Fruit fly (Drosophila melanogaster) whole organism, larva: Measurements from ENCODE around the gene meep.
"Not testable (repeated sequence)": the region's sequence is repeated elsewhere in the genome, so short reads cannot be mapped to it uniquely, and the experiment has no call there.

Experiments used
- noc ChIP-seq: fragments of 200-800 bp; sonication (Bioruptor generic); optimal IDR thresholded peaks from 3 replicates; lab custom pipeline; 2019; ENCODE audit warnings: missing biosample characterization, mild to moderate bottlenecking, missing genetic modification characterization, moderate library complexity

Gene meep

DNA sequence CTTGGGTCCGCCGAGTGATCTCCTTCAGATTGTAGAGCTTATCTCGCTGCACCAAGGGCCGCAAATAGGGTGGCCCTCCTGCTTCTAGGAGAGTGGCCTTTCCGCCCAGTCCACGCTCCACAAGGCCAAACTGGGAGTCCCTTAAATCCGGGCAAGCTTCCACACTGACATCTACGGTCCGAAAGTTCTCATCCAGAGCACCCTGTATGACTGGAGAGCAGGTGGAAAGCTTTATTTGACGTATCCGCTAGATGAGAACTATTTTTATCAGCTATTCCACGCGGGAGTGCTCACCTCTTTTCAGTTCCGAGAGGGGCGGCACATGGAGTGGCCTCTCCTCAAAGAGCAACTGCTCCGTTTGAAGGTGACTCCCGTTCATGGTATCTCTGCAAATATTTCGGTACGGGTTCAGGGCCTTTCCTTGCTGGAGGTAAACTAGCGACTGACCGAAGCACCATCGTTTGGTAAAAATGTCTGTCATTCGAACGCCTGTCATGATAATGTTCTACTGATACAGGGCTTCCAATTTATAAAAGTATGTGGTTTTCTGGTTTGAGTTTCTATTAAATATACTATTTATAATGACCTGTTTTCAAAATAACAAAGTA is at the start of gene meep:
Gene meep, minus strand, starts transcription at position 449 of the 608 bp plus-strand sequence.
- peak; percentile 19 for TF ChIP-seq noc (tag; lab: Kevin White, UChicago)

DNA sequence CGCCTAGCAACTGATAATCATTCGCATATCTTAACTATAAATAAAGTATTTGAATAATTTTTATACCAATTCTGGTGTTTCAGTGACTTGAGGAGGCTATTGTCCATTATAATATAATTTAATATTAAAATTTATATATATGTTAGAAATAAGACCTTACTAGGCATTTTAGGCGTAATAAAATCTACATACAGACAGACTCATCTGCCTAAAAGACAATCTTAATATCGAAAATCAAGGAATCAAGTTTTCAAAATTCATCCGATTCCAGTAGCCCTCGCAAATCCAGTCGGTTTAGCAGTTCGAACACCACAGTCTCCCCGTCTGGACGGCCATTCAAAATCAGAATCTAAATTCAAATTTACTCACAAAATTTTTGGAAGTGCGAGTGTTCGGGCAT is 48.9 kb upstream of the meep start, which contains the start of the genes CG9130 and CG9133:
Gene CG9130, plus strand, starts transcription at position 301 of the 400 bp plus-strand sequence.
Gene CG9133, plus strand, starts transcription at position 301 of the 400 bp plus-strand sequence.
- no peak for TF ChIP-seq noc (tag; lab: Kevin White, UChicago)

dm6 chr3L:1250396-1250795 is 47.6 kb upstream of the meep start, which contains the start of gene Bfc:
TSS of gene Bfc (plus strand) at chr3L:1250696.
- no peak for TF ChIP-seq noc (tag; lab: Kevin White, UChicago)

DNA sequence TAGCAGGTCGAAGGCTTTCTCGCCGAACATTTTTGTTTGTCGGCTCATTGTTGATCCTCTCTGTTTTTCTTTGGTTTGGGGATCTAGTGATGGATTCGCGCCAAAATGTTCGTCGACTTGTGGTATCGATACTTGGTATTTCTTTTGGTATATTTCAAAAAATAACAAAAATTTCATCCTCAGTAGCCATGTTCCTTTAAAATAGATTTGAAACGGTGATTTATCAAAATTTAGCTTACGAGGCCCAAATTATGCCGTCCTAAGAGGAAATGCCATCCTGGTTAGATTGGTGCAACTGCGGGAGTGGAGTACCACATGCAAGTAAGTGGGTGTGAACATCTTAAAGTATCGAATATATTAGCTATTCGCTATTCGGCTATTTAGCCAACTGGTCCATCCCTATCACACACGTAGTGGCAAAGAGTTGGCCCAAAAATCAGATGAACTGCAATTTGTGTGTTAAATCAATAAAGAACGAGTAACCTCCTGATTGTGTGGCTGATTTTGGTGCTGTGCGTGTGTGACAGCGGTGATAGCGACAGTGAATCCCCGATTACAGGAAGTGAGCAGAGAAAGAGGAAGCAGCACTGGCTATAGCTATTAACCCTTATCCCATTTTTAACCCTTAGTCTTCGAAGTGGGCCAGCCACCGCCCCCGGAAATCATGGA is 44.9 kb upstream of the meep start, which contains the start of the genes Psf1 and Sac1:
Gene Psf1, minus strand, starts transcription at position 51 of the 669 bp plus-strand sequence.
Gene Sac1, plus strand, starts transcription at position 191 of the 669 bp plus-strand sequence.
- TF ChIP-seq noc (tag; lab: Kevin White, UChicago): no peak

DNA sequence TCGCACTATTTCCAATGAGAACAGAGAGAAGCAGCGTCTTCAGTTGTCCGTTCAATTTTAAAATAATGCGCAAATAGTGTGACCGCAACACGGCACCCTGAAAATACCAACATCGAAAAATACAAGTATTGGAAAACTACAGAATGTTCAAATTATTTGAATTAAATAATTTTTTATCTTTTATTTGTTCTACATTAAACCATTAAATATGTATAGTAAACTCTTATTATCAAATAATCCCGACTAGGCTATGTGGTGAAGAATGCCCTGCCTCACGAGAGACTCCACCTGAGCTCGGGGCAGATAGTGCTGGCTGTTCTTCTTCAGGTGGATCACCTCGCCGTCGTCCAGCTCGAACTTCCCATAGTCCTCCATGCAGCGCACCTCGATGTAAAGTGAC is 44.0 kb upstream of the meep start, which contains the start of gene CG32318:
Gene CG32318, minus strand, starts transcription at position 101 of the 400 bp plus-strand sequence.
- not testable (repeated sequence) for TF ChIP-seq noc (tag; lab: Kevin White, UChicago)

DNA sequence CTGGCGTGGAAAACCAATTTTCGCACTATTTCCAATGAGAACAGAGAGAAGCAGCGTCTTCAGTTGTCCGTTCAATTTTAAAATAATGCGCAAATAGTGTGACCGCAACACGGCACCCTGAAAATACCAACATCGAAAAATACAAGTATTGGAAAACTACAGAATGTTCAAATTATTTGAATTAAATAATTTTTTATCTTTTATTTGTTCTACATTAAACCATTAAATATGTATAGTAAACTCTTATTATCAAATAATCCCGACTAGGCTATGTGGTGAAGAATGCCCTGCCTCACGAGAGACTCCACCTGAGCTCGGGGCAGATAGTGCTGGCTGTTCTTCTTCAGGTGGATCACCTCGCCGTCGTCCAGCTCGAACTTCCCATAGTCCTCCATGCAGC is 43.0 kb upstream of the meep start, which contains the start of gene Klp61F:
Gene Klp61F, minus strand, starts transcription at position 101 of the 400 bp plus-strand sequence.
- TF ChIP-seq noc (tag; lab: Kevin White, UChicago): not testable (repeated sequence)

DNA sequence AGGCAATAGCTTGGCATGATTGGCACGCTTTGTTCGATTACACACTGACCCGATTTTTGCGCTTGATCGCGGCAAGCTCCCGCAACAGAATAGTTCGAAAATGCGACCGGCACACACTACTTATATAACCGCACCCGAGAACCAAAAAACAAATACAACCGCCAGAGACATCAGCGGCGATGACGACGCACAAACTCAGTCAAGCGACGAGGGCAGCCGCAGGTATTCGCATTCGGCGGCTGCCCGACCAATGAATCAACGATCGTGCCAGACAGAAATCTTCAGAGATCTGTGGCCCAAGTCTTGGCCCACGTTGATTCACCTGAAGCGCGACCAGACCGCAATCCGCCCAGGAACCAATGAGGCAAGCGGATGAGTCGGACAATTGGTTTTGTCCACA is 35.4 kb upstream of the meep start, which contains the start of gene CG9192:
Gene CG9192, minus strand, starts transcription at position 101 of the 400 bp plus-strand sequence.
- TF ChIP-seq noc (tag; lab: Kevin White, UChicago): no peak

dm6 chr3L:1235426-1235825 is 32.6 kb upstream of the meep start, which contains the start of gene galene:
TSS of gene galene (plus strand) at chr3L:1235726.
- TF ChIP-seq noc (tag; lab: Kevin White, UChicago): no peak

DNA sequence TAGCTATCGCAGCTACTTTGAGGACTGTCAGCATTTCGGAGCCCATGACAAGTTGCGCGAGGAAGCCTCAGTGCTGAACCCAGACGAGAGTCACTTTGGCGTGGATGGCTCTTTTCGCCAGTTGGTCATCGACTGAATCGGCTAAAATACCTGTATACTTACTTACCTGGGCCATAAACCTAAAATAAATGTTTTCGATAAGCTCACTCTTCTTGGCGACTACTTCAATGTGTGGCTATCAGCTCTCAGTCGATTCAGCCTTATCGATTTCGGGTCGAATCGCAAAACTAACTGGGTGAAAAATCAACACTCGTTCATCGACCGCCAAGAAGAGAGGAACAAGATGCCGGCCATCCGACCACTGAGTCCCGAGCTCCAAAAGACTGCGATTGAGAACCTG is 31.0 kb upstream of the meep start, which contains the start of gene CG33966:
Gene CG33966, plus strand, starts transcription at position 301 of the 400 bp plus-strand sequence.
- TF ChIP-seq noc (tag; lab: Kevin White, UChicago): no peak

- no peak for TF ChIP-seq noc (tag; lab: Kevin White, UChicago)
Observed at dm6 chr3L:1232582-1232981, 29.7 kb upstream of the meep start, which contains the start of gene CG33965. TSS of gene CG33965 (plus strand) at chr3L:1232882.

- no peak for TF ChIP-seq noc (tag; lab: Kevin White, UChicago)
Observed at dm6 chr3L:1227303-1227797, 24.5 kb upstream of the meep start, which contains the start of gene LysS. TSS of gene LysS (plus strand) at chr3L:1227747.

- no peak for TF ChIP-seq noc (tag; lab: Kevin White, UChicago)
Observed at dm6 chr3L:1218596-1218995, 15.8 kb upstream of the meep start, which contains the start of gene LysP. TSS of gene LysP (minus strand) at chr3L:1218696.

DNA sequence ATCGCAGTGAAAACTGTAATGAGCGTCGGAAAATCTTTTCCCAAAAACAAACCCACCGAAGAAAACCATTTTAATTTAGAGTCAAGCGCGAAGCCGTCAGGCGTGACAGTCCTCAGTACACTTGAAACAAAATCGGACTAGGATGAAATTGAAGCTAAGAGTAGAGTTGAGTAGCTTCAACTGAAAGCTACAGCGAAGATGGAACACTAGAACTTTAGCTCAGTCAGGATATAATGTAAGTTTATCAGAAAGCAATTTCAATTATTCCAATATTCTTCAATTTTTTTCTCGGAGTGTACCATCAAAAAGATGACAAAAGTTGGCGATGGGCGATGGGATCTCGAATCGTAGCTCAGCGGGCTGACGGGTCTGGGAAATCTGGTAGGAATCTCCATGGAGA is 13.6 kb upstream of the meep start:
- no peak for TF ChIP-seq noc (tag; lab: Kevin White, UChicago)

dm6 chr3L:1212571-1212970 is 9.7 kb upstream of the meep start, which contains the start of gene LysE:
TSS of gene LysE (plus strand) at chr3L:1212827.
- TF ChIP-seq noc (tag; lab: Kevin White, UChicago): no peak

dm6 chr3L:1212113-1212512 is 9.3 kb upstream of the meep start:
- no peak for TF ChIP-seq noc (tag; lab: Kevin White, UChicago)

DNA sequence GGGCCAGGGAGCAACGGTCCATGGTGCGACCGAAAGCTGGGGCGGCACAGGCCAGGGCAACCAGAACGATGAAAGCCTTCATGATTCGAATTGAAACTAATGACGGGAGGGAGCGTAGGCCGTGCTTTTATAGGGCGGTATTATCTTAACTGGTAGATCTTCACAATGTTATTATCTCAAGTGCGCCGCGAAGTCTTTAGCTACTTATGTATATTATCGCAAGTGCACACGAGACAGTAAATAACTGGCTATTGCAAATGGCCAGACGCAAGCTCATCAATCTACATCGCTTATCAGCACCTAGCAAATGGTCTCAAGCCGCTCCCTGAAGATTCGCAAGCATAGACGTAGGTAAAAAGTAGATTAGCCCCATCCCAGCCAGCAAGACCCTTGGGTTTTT is 8.3 kb upstream of the meep start, which contains the start of gene LysD:
Gene LysD, minus strand, starts transcription at position 101 of the 400 bp plus-strand sequence.
- TF ChIP-seq noc (tag; lab: Kevin White, UChicago): no peak
